Worm (Caenorhabditis elegans) whole organism, L1 larva: ENCODE results near the gene lact-9.

Experiments used
- C04F5.9 ChIP-seq: sonication (generic microtip); optimal IDR thresholded peaks from 2 replicates; lab custom pipeline; 2016; ENCODE audit warnings: missing genetic modification characterization, missing compliant biosample characterization
- C16A3.4 ChIP-seq: fragments of 150-350 bp; optimal IDR thresholded peaks from 2 replicates; lab custom pipeline; 2014; ENCODE audit warnings: missing biosample characterization, missing genetic modification characterization
- C34B4.2 ChIP-seq: sonication (generic microtip); optimal IDR thresholded peaks from 2 replicates; lab custom pipeline; 2017; ENCODE audit warnings: mild to moderate bottlenecking, missing genetic modification characterization, missing compliant biosample characterization
- F16B12.6 ChIP-seq: fragments of 150-350 bp; optimal IDR thresholded peaks from 2 replicates; lab custom pipeline; 2014; ENCODE audit warnings: missing biosample characterization, missing genetic modification characterization
- aha-1 ChIP-seq: fragments of 150-350 bp; optimal IDR thresholded peaks from 2 replicates; lab custom pipeline; 2014; ENCODE audit warnings: missing biosample characterization, missing genetic modification characterization
- alr-1 ChIP-seq: fragments of 200-800 bp; sonication (Bioruptor generic); optimal IDR thresholded peaks from 2 replicates; lab custom pipeline; 2018; ENCODE audit warnings: borderline replicate concordance, mild to moderate bottlenecking, missing genetic modification characterization, missing compliant biosample characterization
- aly-2 ChIP-seq: fragments of 150-350 bp; optimal IDR thresholded peaks from 2 replicates; lab custom pipeline; 2014; ENCODE audit warnings: missing biosample characterization, missing genetic modification characterization
- blmp-1 ChIP-seq: fragments of 150-350 bp; optimal IDR thresholded peaks from 2 replicates; lab custom pipeline; 2014; ENCODE audit warnings: missing biosample characterization, missing genetic modification characterization
- ceh-63 ChIP-seq: fragments of 200-800 bp; sonication (Bioruptor generic); optimal IDR thresholded peaks from 2 replicates; lab custom pipeline; 2018; ENCODE audit warnings: mild to moderate bottlenecking, missing genetic modification characterization, missing compliant biosample characterization
- ceh-8 ChIP-seq: fragments of 200-800 bp; sonication (Bioruptor generic); optimal IDR thresholded peaks from 2 replicates; lab custom pipeline; 2018; ENCODE audit warnings: mild to moderate bottlenecking, missing genetic modification characterization, moderate library complexity, missing compliant biosample characterization
- ceh-82 ChIP-seq, 3 experiments: fragments of 150-350 bp in 1 of 3; sonication (generic microtip) in 2 of 3; optimal IDR thresholded peaks; 2 replicates each; lab custom pipeline; 2014 to 2017; ENCODE audit warnings: missing biosample characterization in 3 of 3, missing genetic modification characterization in 3 of 3
- ceh-90 ChIP-seq: sonication (generic microtip); optimal IDR thresholded peaks from 2 replicates; lab custom pipeline; 2016; ENCODE audit warnings: missing genetic modification characterization, missing compliant biosample characterization
- ces-1 ChIP-seq: fragments of 150-350 bp; optimal IDR thresholded peaks from 2 replicates; lab custom pipeline; 2014; ENCODE audit warnings: missing biosample characterization, missing genetic modification reagents, missing genetic modification characterization
- efl-3 ChIP-seq: fragments of 200-800 bp; sonication (Bioruptor generic); optimal IDR thresholded peaks from 2 replicates; lab custom pipeline; 2018; ENCODE audit warnings: mild to moderate bottlenecking, missing genetic modification characterization, missing compliant biosample characterization
- egl-27 ChIP-seq, 2 experiments: fragments of 150-350 bp in 1 of 2; sonication (generic microtip); optimal IDR thresholded peaks; 3 replicates each; lab custom pipeline; 2017 to 2018; ENCODE audit warnings: missing biosample characterization in 2 of 2, missing genetic modification characterization in 2 of 2, missing genetic modification reagents in 2 of 2
- elt-2 ChIP-seq: sonication (generic microtip); optimal IDR thresholded peaks from 2 replicates; lab custom pipeline; 2016; ENCODE audit warnings: missing genetic modification characterization, mild to moderate bottlenecking, inconsistent platforms, missing compliant biosample characterization, missing genetic modification reagents
- elt-3 ChIP-seq, 6 experiments: fragments of 150-350 bp in 1 of 6; sonication (generic microtip); optimal IDR thresholded peaks; 2 replicates each; lab custom pipeline; 2017 to 2018; ENCODE audit warnings: missing biosample characterization in 6 of 6, missing genetic modification characterization in 6 of 6, inconsistent platforms in 1 of 6
- ets-5 ChIP-seq: fragments of 200-800 bp; sonication (Bioruptor generic); IDR thresholded peaks from 2 replicates; pipeline ENCODE4 v1.3.6; 2022; ENCODE audit warnings: missing genetic modification characterization, missing compliant biosample characterization
- fkh-10 ChIP-seq: sonication (generic microtip); optimal IDR thresholded peaks from 2 replicates; lab custom pipeline; 2017; ENCODE audit warnings: missing biosample characterization, missing genetic modification reagents, missing genetic modification characterization
- fkh-4 ChIP-seq: sonication (generic microtip); optimal IDR thresholded peaks from 2 replicates; lab custom pipeline; 2016; ENCODE audit warnings: missing compliant biosample characterization, missing genetic modification characterization, borderline replicate concordance
- fkh-8 ChIP-seq: sonication (generic microtip); optimal IDR thresholded peaks from 2 replicates; lab custom pipeline; 2016; ENCODE audit warnings: mild to moderate bottlenecking, missing genetic modification characterization, missing compliant biosample characterization
- grh-1 ChIP-seq: fragments of 200-800 bp; sonication (Bioruptor generic); IDR thresholded peaks from 2 replicates; pipeline ENCODE4 v1.3.6; 2022; ENCODE audit warnings: missing genetic modification reagents, missing genetic modification characterization, missing compliant biosample characterization
- hlh-4 ChIP-seq: sonication (generic microtip); optimal IDR thresholded peaks from 2 replicates; lab custom pipeline; 2016; ENCODE audit warnings: mild to moderate bottlenecking, missing genetic modification characterization, missing compliant biosample characterization
- hpl-2 ChIP-seq: fragments of 150-350 bp; optimal IDR thresholded peaks from 2 replicates; lab custom pipeline; 2014; ENCODE audit warnings: missing biosample characterization, missing genetic modification reagents, missing genetic modification characterization
- irx-1 ChIP-seq: sonication (generic microtip); optimal IDR thresholded peaks from 2 replicates; lab custom pipeline; 2016; ENCODE audit warnings: missing genetic modification characterization, missing compliant biosample characterization
- isw-1 ChIP-seq: fragments of 200-800 bp; sonication (Bioruptor generic); IDR thresholded peaks from 2 replicates; pipeline ENCODE4 v1.3.6; 2022; ENCODE audit warnings: missing genetic modification characterization, missing compliant biosample characterization
- lin-13 ChIP-seq: fragments of 150-350 bp; optimal IDR thresholded peaks from 2 replicates; lab custom pipeline; 2014; ENCODE audit warnings: missing biosample characterization, missing genetic modification reagents, missing genetic modification characterization
- lin-35 ChIP-seq, 2 experiments: fragments of 150-350 bp; optimal IDR thresholded peaks; 2 replicates each; lab custom pipeline; 2014; ENCODE audit warnings: missing biosample characterization in 2 of 2, missing genetic modification characterization in 2 of 2, missing genetic modification reagents in 2 of 2
- lin-39 ChIP-seq: fragments of 150-350 bp; optimal IDR thresholded peaks from 2 replicates; lab custom pipeline; 2014; ENCODE audit warnings: missing biosample characterization, missing genetic modification reagents, missing genetic modification characterization
- lsy-2 ChIP-seq, 2 experiments: fragments of 150-350 bp; optimal IDR thresholded peaks; 2 replicates each; lab custom pipeline; 2014; ENCODE audit warnings: missing biosample characterization in 2 of 2, missing genetic modification characterization in 2 of 2
- mep-1 ChIP-seq: fragments of 150-350 bp; optimal IDR thresholded peaks from 2 replicates; lab custom pipeline; 2014; ENCODE audit warnings: missing biosample characterization, missing genetic modification characterization
- nhr-12 ChIP-seq: sonication (generic microtip); optimal IDR thresholded peaks from 2 replicates; lab custom pipeline; 2017; ENCODE audit warnings: missing biosample characterization, missing genetic modification characterization
- nhr-20 ChIP-seq: sonication (generic microtip); optimal IDR thresholded peaks from 2 replicates; lab custom pipeline; 2016; ENCODE audit warnings: mild to moderate bottlenecking, missing genetic modification characterization, missing compliant biosample characterization
- nhr-47 ChIP-seq: sonication (generic microtip); optimal IDR thresholded peaks from 2 replicates; lab custom pipeline; 2016; ENCODE audit warnings: mild to moderate bottlenecking, missing genetic modification characterization, moderate library complexity, missing compliant biosample characterization
- nhr-71 ChIP-seq: sonication (generic microtip); optimal IDR thresholded peaks from 2 replicates; lab custom pipeline; 2016; ENCODE audit warnings: mild to moderate bottlenecking, missing genetic modification characterization, moderate library complexity, missing compliant biosample characterization
- nhr-84 ChIP-seq: sonication (generic microtip); optimal IDR thresholded peaks from 2 replicates; lab custom pipeline; 2017; ENCODE audit warnings: missing biosample characterization, missing genetic modification characterization
- nhr-85 ChIP-seq: sonication (generic microtip); peaks from one replicate; lab custom pipeline; 2016; ENCODE audit warnings: missing genetic modification characterization, inconsistent platforms, missing compliant biosample characterization
- pax-3 ChIP-seq: fragments of 200-800 bp; sonication (Bioruptor generic); optimal IDR thresholded peaks from 2 replicates; lab custom pipeline; 2018; ENCODE audit warnings: mild to moderate bottlenecking, missing genetic modification characterization, moderate library complexity, missing compliant biosample characterization
- skn-1 ChIP-seq: fragments of 150-350 bp; optimal IDR thresholded peaks from 2 replicates; lab custom pipeline; 2014; ENCODE audit warnings: missing biosample characterization, missing genetic modification characterization
- snpc-4 ChIP-seq: fragments of 150-350 bp; optimal IDR thresholded peaks from 2 replicates; lab custom pipeline; 2014; ENCODE audit warnings: missing biosample characterization, missing genetic modification characterization
- snu-23 ChIP-seq: sonication (generic microtip); optimal IDR thresholded peaks from 2 replicates; lab custom pipeline; 2016; ENCODE audit warnings: missing genetic modification characterization, missing compliant biosample characterization
- sox-4 ChIP-seq: sonication (generic microtip); optimal IDR thresholded peaks from 2 replicates; lab custom pipeline; 2016; ENCODE audit warnings: missing genetic modification characterization, missing compliant biosample characterization
- swsn-7 ChIP-seq: sonication (generic microtip); optimal IDR thresholded peaks from 2 replicates; lab custom pipeline; 2016; ENCODE audit warnings: missing genetic modification characterization, missing compliant biosample characterization
- tlp-1 ChIP-seq: fragments of 150-350 bp; optimal IDR thresholded peaks from 2 replicates; lab custom pipeline; 2014; ENCODE audit warnings: missing biosample characterization, missing genetic modification characterization
- unc-130 ChIP-seq: fragments of 150-350 bp; optimal IDR thresholded peaks from 2 replicates; lab custom pipeline; 2017; ENCODE audit warnings: missing biosample characterization, missing genetic modification characterization, inconsistent platforms
- unc-30 ChIP-seq: sonication (generic microtip); optimal IDR thresholded peaks from 2 replicates; lab custom pipeline; 2017; ENCODE audit warnings: missing biosample characterization, missing genetic modification characterization
- unc-86 ChIP-seq: sonication (generic microtip); optimal IDR thresholded peaks from 2 replicates; lab custom pipeline; 2016; ENCODE audit warnings: missing genetic modification characterization, missing compliant biosample characterization
- unc-98 ChIP-seq: fragments of 200-800 bp; sonication (Bioruptor generic); IDR thresholded peaks from 2 replicates; pipeline ENCODE4 v1.3.6; 2022; ENCODE audit warnings: missing genetic modification characterization, missing compliant biosample characterization
- vab-15 ChIP-seq: sonication (generic microtip); optimal IDR thresholded peaks from 2 replicates; lab custom pipeline; 2017; ENCODE audit warnings: missing genotype, mild to moderate bottlenecking, missing genetic modification characterization, missing compliant biosample characterization
- zag-1 ChIP-seq: fragments of 150-350 bp; optimal IDR thresholded peaks from 2 replicates; lab custom pipeline; 2014; ENCODE audit warnings: missing biosample characterization, missing genetic modification characterization
- zip-4 ChIP-seq: fragments of 200-800 bp; sonication (Bioruptor generic); optimal IDR thresholded peaks from 2 replicates; lab custom pipeline; 2018; ENCODE audit warnings: mild to moderate bottlenecking, missing genetic modification characterization, moderate library complexity, missing compliant biosample characterization
- ztf-11 ChIP-seq, 2 experiments: sonication (generic microtip); optimal IDR thresholded peaks; 2 replicates each; lab custom pipeline; 2016 to 2017; ENCODE audit warnings: missing genetic modification characterization in 2 of 2, missing biosample characterization in 1 of 2, missing compliant biosample characterization in 1 of 2

The lact-9 gene

ce11 chrIV:13783237-13784012 lies 2.0 kb downstream of the lact-9 start, which contains the start of gene iscu-1:
iscu-1 (plus strand) TSS chrIV:13783962.
- TF ChIP-seq lsy-2 (tag; optimal IDR thresholded peaks at IDR 0.05; lab: Kevin White, UChicago) = peak; percentile 60 to 73
- TF ChIP-seq mep-1 (tag; lab: Kevin White, UChicago) = peak; percentile 48
- no peak for TF ChIP-seq nhr-12 (tag; lab: Kevin White, UChicago)
- no peak for TF ChIP-seq grh-1
- no peak for TF ChIP-seq ceh-63
- no peak for TF ChIP-seq egl-27 (tag; optimal IDR thresholded peaks at IDR 0.05; lab: Kevin White, UChicago)
- no peak for TF ChIP-seq sox-4 (tag; lab: Kevin White, UChicago)
- no peak for TF ChIP-seq unc-30
- TF ChIP-seq skn-1 (tag; lab: Kevin White, UChicago) = peak; percentile 42
- no peak for TF ChIP-seq C34B4.2 (tag; lab: Kevin White, UChicago)
- TF ChIP-seq nhr-20 (tag; lab: Kevin White, UChicago) = peak; percentile 44
- TF ChIP-seq ceh-82 (tag; optimal IDR thresholded peaks at IDR 0.05; lab: Kevin White, UChicago) = peak in 1 of 3 experiments; percentile 38
- TF ChIP-seq ets-5 (GFP tag; lab: Robert Waterston, UW) = no peak
- peak; percentile 59 for TF ChIP-seq snu-23 (GFP tag; lab: Kevin White, UChicago)
- no peak for TF ChIP-seq zag-1 (tag; lab: Kevin White, UChicago)
- no peak for TF ChIP-seq blmp-1 (tag; lab: Kevin White, UChicago)
- no peak for TF ChIP-seq ces-1 (GFP tag; lab: Kevin White, UChicago)
- no peak; the same call in 1 of the 2 replicates for TF ChIP-seq isw-1 (GFP tag; lab: Robert Waterston, UW)
- no peak for TF ChIP-seq C04F5.9 (tag; lab: Kevin White, UChicago)
- no peak for TF ChIP-seq aha-1 (tag; lab: Kevin White, UChicago)
- TF ChIP-seq lin-35 (GFP tag; optimal IDR thresholded peaks at IDR 0.05; lab: Kevin White, UChicago) = peak; percentile 40 to 59
- TF ChIP-seq unc-86 = no peak
- TF ChIP-seq fkh-4 = peak; percentile 44
- TF ChIP-seq vab-15 (tag; lab: Kevin White, UChicago) = no peak
- TF ChIP-seq efl-3 (GFP tag; lab: Kevin White, UChicago) = no peak
- no peak for TF ChIP-seq alr-1 (tag; lab: Kevin White, UChicago)
- peak; percentile 49 for TF ChIP-seq nhr-47 (tag; lab: Kevin White, UChicago)
- peak; percentile 57 for TF ChIP-seq nhr-71 (tag; lab: Kevin White, UChicago)
- no peak for TF ChIP-seq irx-1
- no peak for TF ChIP-seq snpc-4 (tag; lab: Kevin White, UChicago)
- TF ChIP-seq nhr-84 (tag; lab: Kevin White, UChicago) = no peak
- TF ChIP-seq elt-3 (tag; optimal IDR thresholded peaks at IDR 0.05; lab: Kevin White, UChicago) = peak in 1 of 6 experiments; percentile 13
- TF ChIP-seq lin-39 (tag; lab: Kevin White, UChicago) = no peak
- TF ChIP-seq lin-13 (GFP tag; lab: Kevin White, UChicago) = peak; percentile 39
- TF ChIP-seq aly-2 = no peak
- TF ChIP-seq ceh-8 = no peak
- peak; percentile 33 for TF ChIP-seq F16B12.6 (tag; lab: Kevin White, UChicago)
- TF ChIP-seq swsn-7 = no peak
- TF ChIP-seq pax-3 = no peak
- peak; percentile 1 for TF ChIP-seq unc-130 (tag; lab: Kevin White, UChicago)
- TF ChIP-seq hlh-4 (tag; lab: Kevin White, UChicago) = no peak
- peak; percentile 34 for TF ChIP-seq fkh-8 (tag; lab: Kevin White, UChicago)
- TF ChIP-seq tlp-1 (tag; lab: Kevin White, UChicago) = no peak
- TF ChIP-seq nhr-85 = no peak
- no peak for TF ChIP-seq hpl-2 (GFP tag; lab: Kevin White, UChicago)
- no peak for TF ChIP-seq C16A3.4 (tag; lab: Kevin White, UChicago)
- TF ChIP-seq zip-4 (GFP tag; lab: Kevin White, UChicago) = no peak
- TF ChIP-seq elt-2 (tag; lab: Kevin White, UChicago) = peak; percentile 27
- TF ChIP-seq fkh-10 (GFP tag; lab: Kevin White, UChicago) = no peak
- TF ChIP-seq unc-98 (GFP tag; lab: Robert Waterston, UW) = no peak
- no peak for TF ChIP-seq ztf-11 (tag; optimal IDR thresholded peaks at IDR 0.05; lab: Kevin White, UChicago)
- TF ChIP-seq ceh-90 (tag; lab: Kevin White, UChicago) = peak; percentile 72
